Fruit fly (Drosophila melanogaster): Measurements from ENCODE around the gene CG42816.

The CG42816 gene

DNA sequence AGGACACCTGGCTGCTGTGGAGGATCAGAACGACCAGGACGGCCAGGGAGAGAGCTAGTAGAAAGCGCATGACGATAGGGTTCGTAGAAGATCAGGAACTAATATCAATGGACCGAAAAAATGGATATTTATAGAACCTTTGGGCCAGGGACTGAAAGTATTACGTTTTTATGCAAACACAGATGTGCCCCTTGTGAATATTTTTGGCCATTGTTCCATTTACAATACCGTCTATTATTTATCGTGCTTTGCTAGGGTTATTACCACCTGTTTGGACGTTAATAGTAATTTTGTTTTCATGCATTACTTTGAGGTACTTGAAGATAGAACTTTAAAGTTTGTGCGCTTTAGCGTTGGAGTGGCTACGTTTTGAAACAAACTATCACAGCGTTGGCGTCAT is 36.1 kb upstream of the CG42816 start, which contains the start of gene CG32188:
CG32188 (minus strand) TSS at position 101 of the 400 bp plus-strand sequence.
- TF ChIP-seq NC2β (GFP tag; optimal IDR thresholded peaks at IDR 0.05) (no peak), CG8359 (GFP tag; optimal IDR thresholded peaks at IDR 0.05; ENCODE audit: borderline replicate concordance) (no peak), CG9797 (GFP tag; optimal IDR thresholded peaks at IDR 0.05) (no peak), aop (GFP tag; IDR thresholded peaks at IDR 0.05) (no peak), CG10321 (GFP tag; IDR thresholded peaks at IDR 0.05) (no peak), BEAF-32 (GFP tag; optimal IDR thresholded peaks at IDR 0.05) (no peak), slou (GFP tag; optimal IDR thresholded peaks at IDR 0.05) (no peak), ERR (GFP tag; optimal IDR thresholded peaks at IDR 0.05) (no peak), HLH3B (GFP tag; IDR thresholded peaks at IDR 0.05) (no peak), CG10267 (tag; optimal IDR thresholded peaks at IDR 0.05) (no peak), Spps (tag; optimal IDR thresholded peaks at IDR 0.05) (no peak)

DNA sequence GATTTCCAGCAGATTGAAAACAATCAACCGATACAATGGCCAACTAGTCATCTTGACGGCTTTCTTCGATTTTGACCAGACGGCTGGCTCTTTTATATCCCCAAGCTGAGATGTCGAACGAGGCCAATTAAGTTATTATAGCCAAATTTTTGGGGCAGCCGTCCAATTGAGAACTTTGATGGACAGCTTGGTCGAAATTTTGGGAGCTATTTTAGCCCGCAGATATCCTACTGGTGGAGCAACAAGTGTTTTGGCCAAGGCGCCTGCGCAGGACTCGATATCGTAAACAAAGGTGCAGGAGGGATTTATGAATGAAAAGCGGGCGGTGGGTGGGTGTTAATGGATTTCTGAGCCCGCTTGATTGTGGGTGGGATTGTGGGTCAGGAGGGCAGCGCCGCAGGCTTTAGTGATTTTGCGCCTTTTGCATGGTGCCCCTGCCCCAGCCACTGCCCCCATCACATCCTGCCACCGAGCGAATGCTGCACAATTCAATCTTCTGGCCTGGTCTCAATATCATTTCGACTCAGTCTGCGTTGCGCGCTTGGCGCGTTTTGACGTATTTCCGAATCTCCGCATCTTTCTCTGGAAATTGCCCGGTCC is 25.5 kb upstream of the CG42816 start, which contains the start of the genes Ir75c and Grd:
Ir75c (minus strand) TSS at position 51 of the 600 bp plus-strand sequence.
Grd (plus strand) TSS at position 550 of the 600 bp plus-strand sequence.
- TF ChIP-seq z (GFP tag; IDR thresholded peaks at IDR 0.05) (no peak), CG4328 (GFP tag; optimal IDR thresholded peaks at IDR 0.05) (no peak), lmd (GFP tag; IDR thresholded peaks at IDR 0.05) (no peak), pum (GFP tag; optimal IDR thresholded peaks at IDR 0.05) (no peak), CG16863 (GFP tag; optimal IDR thresholded peaks at IDR 0.05) (no peak), Ets65A (GFP tag) (peak; percentile 25), CG3847 (GFP tag; IDR thresholded peaks at IDR 0.05) (0 out of 2 replicates have a peak, but pooled peaks have one; percentile 7), ken (GFP tag; IDR thresholded peaks at IDR 0.05) (no peak), CG2120 (GFP tag; optimal IDR thresholded peaks at IDR 0.05) (no peak), da (GFP tag; optimal IDR thresholded peaks at IDR 0.05) (no peak), wek (GFP tag; optimal IDR thresholded peaks at IDR 0.05) (no peak), hb (GFP tag; IDR thresholded peaks at IDR 0.05; ENCODE audit: partially characterized antibody) (0 out of 3 replicates have a peak, but pooled peaks have one; percentile 24), Atf3 (GFP tag; optimal IDR thresholded peaks at IDR 0.05) (no peak), jing (GFP tag; optimal IDR thresholded peaks at IDR 0.05) (no peak), Jarid2 (GFP tag; optimal IDR thresholded peaks at IDR 0.05) (no peak), CG6689 (GFP tag; IDR thresholded peaks at IDR 0.05) (no peak), CG3995 (GFP tag; optimal IDR thresholded peaks at IDR 0.05) (no peak), HLH4C (GFP tag; IDR thresholded peaks at IDR 0.05; ENCODE audit: partially characterized antibody) (no peak), CG12219 (GFP tag; optimal IDR thresholded peaks at IDR 0.05) (no peak), cato (GFP tag; optimal IDR thresholded peaks at IDR 0.05; ENCODE audit: borderline replicate concordance) (no peak), chn (GFP tag; optimal IDR thresholded peaks at IDR 0.05) (no peak), scrt (GFP tag; optimal IDR thresholded peaks at IDR 0.05) (peak; percentile 87), Stat92E (GFP tag; optimal IDR thresholded peaks at IDR 0.05) (no peak), cg (GFP tag; optimal IDR thresholded peaks at IDR 0.05) (no peak), sima (GFP tag; optimal IDR thresholded peaks at IDR 0.05) (no peak), ewg (GFP tag; optimal IDR thresholded peaks at IDR 0.05) (peak; percentile 55), CG43689 (GFP tag; IDR thresholded peaks at IDR 0.05) (no peak)

DNA sequence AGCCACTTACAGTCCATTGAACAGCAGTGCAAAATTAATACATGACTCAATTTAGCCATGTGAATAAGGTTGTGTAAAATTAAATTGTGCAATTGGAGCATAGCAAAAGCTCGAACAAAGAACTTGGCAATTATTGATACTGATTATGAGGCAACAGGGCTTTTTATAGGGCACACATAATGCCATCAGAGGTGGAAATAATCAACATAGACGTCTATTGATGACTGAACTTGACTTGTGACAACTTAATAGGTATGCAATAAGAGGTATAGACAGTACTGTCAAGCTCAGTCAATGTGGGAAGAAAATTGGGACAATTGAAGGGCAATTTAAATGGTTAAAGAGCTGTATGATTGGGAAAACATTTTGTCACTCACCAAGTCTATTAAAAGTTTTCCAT is 22.7 kb upstream of the CG42816 start, which contains the start of gene Ir75b:
Ir75b (minus strand) TSS at position 101 of the 400 bp plus-strand sequence.
- no peak for TF ChIP-seq CG11696 (GFP tag; IDR thresholded peaks at IDR 0.05)

All from whole organism, embryonic.